Worm (Caenorhabditis elegans): Measurements from ENCODE around the gene F35C11.3.

ce11 chrII:8276057-8276456, 29.5 kb downstream of the F35C11.3 start, which contains the start of the genes gei-14 and slc-25A32:
- no peak for TF ChIP-seq flt-1 (GFP tag; IDR thresholded peaks at IDR 0.05)
- TF ChIP-seq tab-1 (GFP tag; IDR thresholded peaks at IDR 0.05) = no peak
- no peak for TF ChIP-seq cog-1 (tag; optimal IDR thresholded peaks at IDR 0.05)
- no peak for TF ChIP-seq med-1 (GFP tag; optimal IDR thresholded peaks at IDR 0.05; ENCODE audit: insufficient read depth)
- TF ChIP-seq klf-2 (GFP tag; conservative IDR thresholded peaks at IDR 0.05) = no peak
- TF ChIP-seq ref-1 (GFP tag; conservative IDR thresholded peaks at IDR 0.05) = no peak
- TF ChIP-seq T22C8.4 (GFP tag; IDR thresholded peaks at IDR 0.05) = no peak

Data from whole organism, midembryonic.